Fruit fly (Drosophila melanogaster): Measurements from ENCODE around the gene mus81.
A peak's percentile ranks its signal among the peaks of the same experiment; 100 is the strongest.

DNA sequence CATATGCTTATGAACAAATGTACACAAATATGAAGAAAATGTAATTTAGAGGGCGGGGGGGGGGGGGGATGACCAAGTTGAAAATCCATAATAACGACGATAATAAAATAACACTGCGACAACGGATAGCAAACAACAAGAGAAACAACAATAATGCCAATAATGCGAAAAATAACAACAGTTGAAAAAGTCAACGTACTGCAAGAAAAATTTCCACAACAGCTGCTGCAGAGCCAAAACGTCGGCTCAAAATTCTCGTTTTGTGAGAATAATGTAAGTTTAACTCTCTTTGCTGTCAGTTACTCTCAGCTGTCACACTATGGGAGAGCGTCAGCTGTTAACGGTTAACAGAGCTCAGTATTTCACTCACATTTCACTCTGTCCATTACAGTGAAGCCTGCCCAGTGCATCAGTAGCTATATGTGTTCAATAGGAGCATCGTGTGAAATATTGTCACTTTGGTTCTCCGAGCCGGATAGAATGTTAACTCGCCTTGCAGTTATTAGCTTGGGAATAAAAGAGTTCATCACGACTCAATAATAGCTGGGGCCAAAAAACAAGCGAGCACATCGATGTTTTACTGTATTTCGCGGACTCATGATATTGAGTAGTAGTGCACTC is 40.0 kb upstream of the mus81 start:
- peak; percentile 63 for TF ChIP-seq CG6813 (GFP tag; optimal IDR thresholded peaks at IDR 0.05)
- peak; percentile 45 for TF ChIP-seq CG9437 (GFP tag; optimal IDR thresholded peaks at IDR 0.05)
- TF ChIP-seq psq (GFP tag; optimal IDR thresholded peaks at IDR 0.05) = peak; percentile 13
- TF ChIP-seq CG11504 (tag; optimal IDR thresholded peaks at IDR 0.05) = peak; percentile 85
- TF ChIP-seq sens (GFP tag) = peak; percentile 97
- TF ChIP-seq cg (GFP tag; optimal IDR thresholded peaks at IDR 0.05) = no peak
- TF ChIP-seq Rfx (GFP tag; IDR thresholded peaks at IDR 0.05) = peak; percentile 88
- no peak for TF ChIP-seq Dfd (GFP tag; optimal IDR thresholded peaks at IDR 0.05)
- TF ChIP-seq Nf-YB (GFP tag; optimal IDR thresholded peaks at IDR 0.05) = peak; percentile 42
- peak; percentile 69 for TF ChIP-seq cwo (GFP tag; optimal IDR thresholded peaks at IDR 0.05)
- TF ChIP-seq Atf-2 (GFP tag; optimal IDR thresholded peaks at IDR 0.05) = peak; percentile 64
- TF ChIP-seq CG17385 (GFP tag; optimal IDR thresholded peaks at IDR 0.05) = peak; percentile 76
- no peak for TF ChIP-seq crol (GFP tag; IDR thresholded peaks at IDR 0.05)
